Worm (Caenorhabditis elegans): ENCODE measurements around the gene C32D5.11.
A peak's percentile ranks its signal among the peaks of the same experiment; 100 is the strongest.

The C32D5.11 gene

DNA sequence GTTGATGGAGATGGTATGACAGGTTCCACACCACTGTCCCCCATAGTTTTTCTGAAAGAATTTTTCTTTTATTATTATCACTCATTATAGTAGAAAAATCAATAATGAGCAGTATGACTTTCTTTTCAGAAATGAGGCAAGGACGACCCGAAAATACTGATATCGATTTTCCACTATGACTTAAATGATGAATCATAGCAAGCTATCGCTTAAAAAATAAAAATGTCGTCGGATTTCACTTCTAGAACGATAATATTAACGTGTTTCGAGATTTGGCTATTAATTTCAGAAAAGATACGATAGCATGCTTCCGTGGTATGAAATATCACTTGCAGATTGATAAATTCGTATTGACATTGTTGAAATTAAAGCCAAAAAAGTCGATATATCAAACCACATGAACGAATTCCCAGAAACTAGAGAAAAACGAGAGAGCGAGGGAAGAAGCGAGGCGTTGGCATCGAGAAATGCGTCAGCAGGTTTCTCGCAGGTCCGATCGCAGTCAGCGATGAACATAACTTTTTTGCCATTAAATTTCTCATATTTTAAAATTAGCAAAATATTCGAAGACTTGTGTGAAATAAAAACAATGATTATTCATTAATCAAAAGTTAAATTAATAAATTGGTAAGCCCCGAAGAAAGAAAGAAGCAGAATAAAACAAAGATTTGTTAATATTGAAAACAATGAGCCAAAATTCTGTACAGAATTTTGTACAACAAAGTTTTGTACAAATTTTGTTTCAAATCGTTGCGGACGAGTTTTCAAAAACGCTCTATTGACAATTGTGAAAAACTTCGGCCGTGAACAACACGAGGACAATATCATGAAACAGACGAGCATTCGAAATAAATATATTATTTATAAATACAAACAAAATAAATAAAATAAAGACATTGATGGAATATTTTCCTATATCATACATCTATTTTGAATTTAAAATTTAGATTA lies at the start of gene C32D5.11:
Gene C32D5.11 (minus strand): TSS at position 51 of the 951 bp plus-strand sequence.
- no peak for TF ChIP-seq klf-2 (GFP tag; conservative IDR thresholded peaks at IDR 0.05)
- peak; percentile 7; the same call in 1 of the 2 replicates for TF ChIP-seq T22C8.4 (GFP tag; IDR thresholded peaks at IDR 0.05)
- TF ChIP-seq ztf-23 (GFP tag; IDR thresholded peaks at IDR 0.05), result 0 out of 2 replicates have a peak, but pooled peaks have one; percentile 31
- peak; percentile 18 for TF ChIP-seq med-1 (GFP tag; optimal IDR thresholded peaks at IDR 0.05; ENCODE audit: insufficient read depth)
- no peak for TF ChIP-seq tab-1 (GFP tag; IDR thresholded peaks at IDR 0.05)

- TF ChIP-seq ztf-23 (GFP tag; IDR thresholded peaks at IDR 0.05) (no peak), tab-1 (GFP tag; IDR thresholded peaks at IDR 0.05) (no peak), med-1 (GFP tag; optimal IDR thresholded peaks at IDR 0.05; ENCODE audit: insufficient read depth) (no peak), flt-1 (GFP tag; IDR thresholded peaks at IDR 0.05) (no peak), T22C8.4 (GFP tag; IDR thresholded peaks at IDR 0.05) (no peak), cog-1 (tag; optimal IDR thresholded peaks at IDR 0.05) (no peak), klf-2 (GFP tag; conservative IDR thresholded peaks at IDR 0.05) (no peak), ref-1 (GFP tag; conservative IDR thresholded peaks at IDR 0.05) (no peak), ztf-29 (GFP tag; IDR thresholded peaks at IDR 0.05) (no peak)
Observed at ce11 chrII:6403233-6403632, 48.0 kb upstream of the C32D5.11 start, which contains the start of gene T25D10.1. Gene T25D10.1, plus strand, starts transcription at chrII:6403401.

- TF ChIP-seq flt-1 (GFP tag; IDR thresholded peaks at IDR 0.05), result no peak
- TF ChIP-seq ztf-23 (GFP tag; IDR thresholded peaks at IDR 0.05), result no peak
- TF ChIP-seq klf-2 (GFP tag; conservative IDR thresholded peaks at IDR 0.05), result no peak
- no peak for TF ChIP-seq cog-1 (tag; optimal IDR thresholded peaks at IDR 0.05)
Observed at ce11 chrII:6401649-6402048, 46.4 kb upstream of the C32D5.11 start, which contains the start of gene btb-2. Gene btb-2, plus strand, starts transcription at chrII:6401949.

DNA sequence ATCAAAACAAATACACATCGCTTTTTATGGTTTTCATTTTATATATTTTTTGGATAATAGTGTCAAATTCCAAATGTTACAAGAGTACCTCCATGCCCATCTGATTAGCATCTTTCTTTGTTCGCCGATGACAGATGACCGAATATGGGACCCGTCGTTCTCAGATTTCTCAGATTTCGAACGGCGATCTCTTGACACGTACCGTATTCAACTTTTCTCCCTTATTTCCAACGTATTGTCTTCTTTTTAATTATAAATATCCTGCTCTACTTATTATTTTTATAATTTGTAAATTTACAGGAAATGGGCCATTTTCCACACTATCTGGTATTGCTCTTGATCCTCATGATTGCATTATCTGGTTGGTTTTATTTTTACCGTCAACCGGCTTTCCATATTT lies 43.2 kb upstream of the C32D5.11 start, which contains the start of gene zig-10:
Gene zig-10 (plus strand): TSS at position 301 of the 400 bp plus-strand sequence.
- TF ChIP-seq cog-1 (tag; optimal IDR thresholded peaks at IDR 0.05), result no peak
- TF ChIP-seq ref-1 (GFP tag; conservative IDR thresholded peaks at IDR 0.05), result no peak

ce11 chrII:6394037-6394436 lies 38.8 kb upstream of the C32D5.11 start:
- TF ChIP-seq cog-1 (tag; optimal IDR thresholded peaks at IDR 0.05) (no peak), flt-1 (GFP tag; IDR thresholded peaks at IDR 0.05) (no peak), ref-1 (GFP tag; conservative IDR thresholded peaks at IDR 0.05) (no peak), tab-1 (GFP tag; IDR thresholded peaks at IDR 0.05) (no peak), klf-2 (GFP tag; conservative IDR thresholded peaks at IDR 0.05) (no peak), ztf-23 (GFP tag; IDR thresholded peaks at IDR 0.05) (no peak), ztf-29 (GFP tag; IDR thresholded peaks at IDR 0.05) (no peak), med-1 (GFP tag; optimal IDR thresholded peaks at IDR 0.05; ENCODE audit: insufficient read depth) (no peak), T22C8.4 (GFP tag; IDR thresholded peaks at IDR 0.05) (no peak)

DNA sequence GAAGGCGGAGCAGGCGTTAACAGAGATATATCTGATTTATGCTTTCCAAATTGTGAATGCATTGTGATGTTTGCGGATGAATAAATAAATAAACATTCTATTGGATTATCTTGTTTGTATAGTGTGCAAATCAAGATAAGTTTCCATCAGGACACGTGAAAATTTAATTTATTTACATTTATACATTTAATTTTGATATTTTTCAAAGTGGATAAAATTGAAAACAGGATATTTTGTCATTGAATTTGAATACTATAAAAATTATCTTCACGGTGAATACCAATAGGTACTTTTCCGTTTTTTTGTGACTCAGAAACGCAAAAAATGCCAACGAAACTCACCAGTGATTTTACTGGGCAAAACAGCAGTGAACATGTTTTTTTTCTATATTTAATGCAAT lies 35.9 kb upstream of the C32D5.11 start, which contains the start of gene F58F12.3:
Gene F58F12.3 (minus strand): TSS at position 101 of the 400 bp plus-strand sequence.
- no peak for TF ChIP-seq cog-1 (tag; optimal IDR thresholded peaks at IDR 0.05)
- TF ChIP-seq klf-2 (GFP tag; conservative IDR thresholded peaks at IDR 0.05), result no peak
- TF ChIP-seq flt-1 (GFP tag; IDR thresholded peaks at IDR 0.05), result no peak
- TF ChIP-seq ztf-23 (GFP tag; IDR thresholded peaks at IDR 0.05), result no peak
- no peak for TF ChIP-seq ref-1 (GFP tag; conservative IDR thresholded peaks at IDR 0.05)
- TF ChIP-seq ztf-29 (GFP tag; IDR thresholded peaks at IDR 0.05), result no peak
- no peak for TF ChIP-seq T22C8.4 (GFP tag; IDR thresholded peaks at IDR 0.05)
- TF ChIP-seq med-1 (GFP tag; optimal IDR thresholded peaks at IDR 0.05; ENCODE audit: insufficient read depth), result no peak
- TF ChIP-seq tab-1 (GFP tag; IDR thresholded peaks at IDR 0.05), result no peak

- TF ChIP-seq cog-1 (tag; optimal IDR thresholded peaks at IDR 0.05), result no peak
- TF ChIP-seq T22C8.4 (GFP tag; IDR thresholded peaks at IDR 0.05), result no peak
- no peak for TF ChIP-seq ztf-23 (GFP tag; IDR thresholded peaks at IDR 0.05)
- no peak for TF ChIP-seq flt-1 (GFP tag; IDR thresholded peaks at IDR 0.05)
- no peak for TF ChIP-seq tab-1 (GFP tag; IDR thresholded peaks at IDR 0.05)
- no peak for TF ChIP-seq med-1 (GFP tag; optimal IDR thresholded peaks at IDR 0.05; ENCODE audit: insufficient read depth)
- TF ChIP-seq ztf-29 (GFP tag; IDR thresholded peaks at IDR 0.05), result no peak
- TF ChIP-seq ref-1 (GFP tag; conservative IDR thresholded peaks at IDR 0.05), result no peak
Observed at ce11 chrII:6387937-6388336, 32.7 kb upstream of the C32D5.11 start, which contains the start of gene F58F12.2. Gene F58F12.2, minus strand, starts transcription at chrII:6388037.

- TF ChIP-seq tab-1 (GFP tag; IDR thresholded peaks at IDR 0.05) (no peak), flt-1 (GFP tag; IDR thresholded peaks at IDR 0.05) (no peak), ztf-29 (GFP tag; IDR thresholded peaks at IDR 0.05) (no peak), klf-2 (GFP tag; conservative IDR thresholded peaks at IDR 0.05) (no peak), cog-1 (tag; optimal IDR thresholded peaks at IDR 0.05) (no peak), ztf-23 (GFP tag; IDR thresholded peaks at IDR 0.05) (no peak), med-1 (GFP tag; optimal IDR thresholded peaks at IDR 0.05; ENCODE audit: insufficient read depth) (no peak), ref-1 (GFP tag; conservative IDR thresholded peaks at IDR 0.05) (no peak)
Observed at ce11 chrII:6386467-6386866, 31.2 kb upstream of the C32D5.11 start, which contains the start of gene F58F12.4. Gene F58F12.4, plus strand, starts transcription at chrII:6386767.

DNA sequence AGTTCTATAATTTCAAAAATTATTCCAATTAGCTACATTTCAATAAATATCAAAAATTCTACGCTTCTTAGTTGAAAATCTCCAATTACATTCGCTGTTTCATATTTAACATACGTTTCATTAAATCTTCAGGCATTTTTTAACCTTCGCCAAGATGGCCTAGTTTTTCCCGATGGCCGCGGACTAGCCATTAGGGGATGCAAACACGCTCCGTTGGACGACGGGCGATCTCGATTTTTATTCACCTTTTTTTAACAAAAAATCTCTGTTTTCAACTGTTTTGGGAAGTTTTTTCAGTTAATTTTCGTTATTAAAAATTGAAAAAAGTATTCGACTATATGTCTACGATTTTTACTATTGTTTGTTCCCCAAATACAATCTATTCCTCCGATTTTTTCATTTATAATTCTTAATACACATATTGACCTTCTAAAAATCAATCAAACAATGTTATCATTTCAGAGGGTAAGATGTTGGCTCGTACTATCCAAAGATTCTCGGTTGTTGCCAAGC lies 28.0 kb upstream of the C32D5.11 start, which contains the start of gene F58F12.1:
Gene F58F12.1 (plus strand): TSS at position 463 of the 513 bp plus-strand sequence.
- no peak for TF ChIP-seq ref-1 (GFP tag; conservative IDR thresholded peaks at IDR 0.05)
- TF ChIP-seq flt-1 (GFP tag; IDR thresholded peaks at IDR 0.05), result peak; percentile 47; the same call in 1 of the 2 replicates
- no peak for TF ChIP-seq med-1 (GFP tag; optimal IDR thresholded peaks at IDR 0.05; ENCODE audit: insufficient read depth)

Data from whole organism, midembryonic.